Worm (Caenorhabditis elegans): ENCODE results near the gene Y38F1A.7.

DNA sequence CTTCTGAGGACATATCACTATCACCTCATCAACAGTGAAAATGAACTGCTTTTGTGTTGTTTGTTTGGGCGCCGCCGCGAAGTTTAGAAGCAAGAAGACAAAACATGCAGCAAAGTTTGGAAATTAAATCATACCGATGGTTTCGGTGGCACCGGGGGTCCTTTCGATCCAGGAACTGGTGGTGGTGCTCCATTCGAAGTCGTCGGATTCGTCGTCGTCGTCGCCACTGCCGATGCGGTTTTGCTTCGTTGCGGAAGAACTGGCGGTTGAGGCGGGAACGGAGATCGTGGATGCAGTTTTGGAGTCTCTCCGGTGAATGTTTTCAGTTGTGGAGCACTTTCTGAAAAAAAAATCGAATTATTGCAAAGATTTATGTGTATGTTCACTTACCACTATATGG, 25.9 kb upstream of the Y38F1A.7 start:
- TF ChIP-seq rnt-1 (tag; optimal IDR thresholded peaks at IDR 0.05) (no peak), lin-15B (tag; optimal IDR thresholded peaks at IDR 0.05) (no peak), nhr-77 (tag; optimal IDR thresholded peaks at IDR 0.05) (no peak), hlh-4 (tag; optimal IDR thresholded peaks at IDR 0.05) (no peak), unc-86 (tag; optimal IDR thresholded peaks at IDR 0.05) (no peak), unc-62 (GFP tag; optimal IDR thresholded peaks at IDR 0.05) (no peak), nhr-11 (tag; optimal IDR thresholded peaks at IDR 0.05) (no peak), ztf-4 (tag; optimal IDR thresholded peaks at IDR 0.05) (no peak), lin-39 (tag; optimal IDR thresholded peaks at IDR 0.05) (no peak), dpl-1 (GFP tag; optimal IDR thresholded peaks at IDR 0.05) (no peak), isw-1 (GFP tag; IDR thresholded peaks at IDR 0.05) (no peak), nhr-28 (tag; optimal IDR thresholded peaks at IDR 0.05) (no peak)

Data from whole organism, L1 larva.